Fruit fly (Drosophila melanogaster) S2 (cell line): ENCODE data around the gene Rbcn-3A.

ENCODE experiments used
- CG8478 ChIP-seq: fragments of >200 bp; optimal IDR thresholded peaks from 2 replicates; lab custom pipeline; 2018
- CTCF ChIP-seq, 2 experiments: fragments of >200 bp; optimal IDR thresholded peaks; 2 replicates each; lab custom pipeline; 2018

- TF ChIP-seq CTCF (optimal IDR thresholded peaks at IDR 0.05; lab: Kevin White, UChicago) = no peak
- TF ChIP-seq CG8478 = no peak
These were observed 39.0 kb upstream of the Rbcn-3A start, which contains the start of gene CG15892 for dm6 chrX:6294243-6294642.
